Fruit fly (Drosophila melanogaster) whole organism, embryonic: ENCODE results near the gene CG42395.

Source experiments
- CG10147 ChIP-seq: fragments of 200-800 bp; sonication (Bioruptor generic); optimal IDR thresholded peaks from 2 replicates; lab custom pipeline; 2019; ENCODE audit warnings: missing biosample characterization, mild to moderate bottlenecking, missing genetic modification characterization, moderate library complexity
- CG11504 ChIP-seq: fragments of 200-800 bp; sonication (Bioruptor generic); optimal IDR thresholded peaks from 3 replicates; lab custom pipeline; 2019; ENCODE audit warnings: missing biosample characterization, mild to moderate bottlenecking, missing genetic modification characterization, moderate library complexity
- CG11560 ChIP-seq: fragments of 200-800 bp; sonication (Bioruptor generic); IDR thresholded peaks from 3 replicates; pipeline ENCODE4 v1.3.6; 2022; ENCODE audit warnings: missing biosample characterization, missing genetic modification characterization
- CG11695 ChIP-seq: fragments of 200-800 bp; sonication (Bioruptor generic); IDR thresholded peaks from 3 replicates; pipeline ENCODE4 v1.3.6; 2022; ENCODE audit warnings: missing biosample characterization, missing genetic modification characterization
- CG12391 ChIP-seq: fragments of 200-800 bp; sonication (Bioruptor generic); optimal IDR thresholded peaks from 3 replicates; lab custom pipeline; 2018; ENCODE audit warnings: missing biosample characterization, mild to moderate bottlenecking, missing genetic modification characterization, moderate library complexity
- CG15269 ChIP-seq: fragments of 200-800 bp; sonication (Bioruptor generic); optimal IDR thresholded peaks from 2 replicates; lab custom pipeline; 2018; ENCODE audit warnings: missing biosample characterization, mild to moderate bottlenecking, missing genetic modification characterization, moderate library complexity
- CG17385 ChIP-seq: fragments of 200-800 bp; sonication (Bioruptor generic); optimal IDR thresholded peaks from 3 replicates; lab custom pipeline; 2018; ENCODE audit warnings: missing biosample characterization, mild to moderate bottlenecking, missing genetic modification characterization
- CG18764 ChIP-seq: fragments of 200-800 bp; sonication (Bioruptor generic); optimal IDR thresholded peaks from 3 replicates; lab custom pipeline; 2016; ENCODE audit warnings: missing biosample characterization, missing genetic modification characterization
- CG2120 ChIP-seq: fragments of 200-800 bp; sonication (Bioruptor generic); optimal IDR thresholded peaks from 3 replicates; lab custom pipeline; 2016; ENCODE audit warnings: missing biosample characterization, missing genetic modification characterization
- CG2678 ChIP-seq: fragments of 200-800 bp; sonication (Bioruptor generic); optimal IDR thresholded peaks from 3 replicates; lab custom pipeline; 2019; ENCODE audit warnings: missing biosample characterization, mild to moderate bottlenecking, missing genetic modification characterization, moderate library complexity
- CG31365 ChIP-seq: fragments of 200-800 bp; sonication (Bioruptor generic); optimal IDR thresholded peaks from 2 replicates; lab custom pipeline; 2018; ENCODE audit warnings: missing biosample characterization, mild to moderate bottlenecking, missing genetic modification characterization
- CG33557 ChIP-seq: fragments of 200-800 bp; sonication (Bioruptor generic); optimal IDR thresholded peaks from 2 replicates; lab custom pipeline; 2019; ENCODE audit warnings: missing biosample characterization, mild to moderate bottlenecking, missing genetic modification characterization, moderate library complexity
- CG7357 ChIP-seq: fragments of 200-800 bp; sonication (Bioruptor generic); IDR thresholded peaks from 3 replicates; pipeline ENCODE4 v1.3.6; 2022; ENCODE audit warnings: missing biosample characterization, missing genetic modification characterization
- CG7556 ChIP-seq: fragments of 200-800 bp; sonication (Bioruptor generic); optimal IDR thresholded peaks from 2 replicates; lab custom pipeline; 2017; ENCODE audit warnings: missing biosample characterization, mild to moderate bottlenecking, missing genetic modification characterization
- CG7839 ChIP-seq: fragments of 200-800 bp; sonication (Bioruptor generic); optimal IDR thresholded peaks from 3 replicates; lab custom pipeline; 2018; ENCODE audit warnings: missing biosample characterization, mild to moderate bottlenecking, missing genetic modification characterization, moderate library complexity
- CG8290 ChIP-seq, 3 experiments: fragments of 200-800 bp; sonication (Bioruptor generic); optimal IDR thresholded peaks; 2 replicates each; lab custom pipeline; 2016 to 2019; ENCODE audit warnings: missing biosample characterization in 3 of 3, missing genetic modification characterization in 3 of 3, mild to moderate bottlenecking in 2 of 3, moderate library complexity in 1 of 3
- CTCF ChIP-seq: fragments of 200-800 bp; sonication (Bioruptor generic); optimal IDR thresholded peaks from 2 replicates; lab custom pipeline; 2017; ENCODE audit warnings: missing biosample characterization, mild to moderate bottlenecking, missing genetic modification characterization, moderate library complexity
- Drgx ChIP-seq: fragments of 200-800 bp; sonication (Bioruptor generic); IDR thresholded peaks from 2 replicates; pipeline ENCODE4 v1.3.6; 2022; ENCODE audit warnings: missing biosample characterization, missing genetic modification characterization
- Eip74EF ChIP-seq, 2 experiments: fragments of 200-800 bp in 1 of 2; fragments of >200 bp in 1 of 2; sonication (Bioruptor generic) in 1 of 2; optimal IDR thresholded peaks; 2 replicates each; lab custom pipeline; 2017 to 2019; ENCODE audit warnings: missing biosample characterization in 2 of 2, missing genetic modification characterization in 2 of 2, mild to moderate bottlenecking in 1 of 2, moderate library complexity in 1 of 2
- HLH3B ChIP-seq: fragments of 200-800 bp; sonication (Bioruptor generic); IDR thresholded peaks from 2 replicates; pipeline ENCODE4 v1.3.6; 2022; ENCODE audit warnings: missing biosample characterization, missing genetic modification characterization
- HLH54F ChIP-seq: fragments of 200-800 bp; sonication (Bioruptor generic); optimal IDR thresholded peaks from 3 replicates; lab custom pipeline; 2016; ENCODE audit warnings: missing biosample characterization, missing genetic modification characterization
- Hmr ChIP-seq: fragments of 200-800 bp; sonication (Bioruptor generic); optimal IDR thresholded peaks from 3 replicates; lab custom pipeline; 2017; ENCODE audit warnings: mild to moderate bottlenecking, missing biosample characterization, missing genetic modification reagents, missing genetic modification characterization
- Hr51 ChIP-seq, 2 experiments: fragments of 200-800 bp; sonication (Bioruptor generic); optimal IDR thresholded peaks; 2 replicates in 1 of 2; 3 replicates in 1 of 2; lab custom pipeline; 2016 to 2018; ENCODE audit warnings: missing biosample characterization in 2 of 2, missing genetic modification characterization in 2 of 2, mild to moderate bottlenecking in 1 of 2, moderate library complexity in 1 of 2
- Lim3 ChIP-seq: fragments of 200-800 bp; sonication (Bioruptor generic); IDR thresholded peaks from 2 replicates; pipeline ENCODE4 v1.3.6; 2022; ENCODE audit warnings: missing biosample characterization, missing genetic modification characterization
- Meics ChIP-seq: fragments of 200-800 bp; sonication (Bioruptor generic); optimal IDR thresholded peaks from 2 replicates; lab custom pipeline; 2017; ENCODE audit warnings: missing biosample characterization, mild to moderate bottlenecking, missing genetic modification characterization
- Sox102F ChIP-seq: fragments of 200-800 bp; sonication (Bioruptor generic); optimal IDR thresholded peaks from 2 replicates; lab custom pipeline; 2018; ENCODE audit warnings: missing biosample characterization, mild to moderate bottlenecking, missing genetic modification characterization, moderate library complexity
- Trl ChIP-seq, 3 experiments: fragments of >200 bp in 2 of 3; fragments of 200-800 bp in 1 of 3; sonication (Bioruptor generic) in 1 of 3; optimal IDR thresholded peaks; 2 replicates in 1 of 3; 3 replicates in 2 of 3; lab custom pipeline; 2016 to 2017; ENCODE audit warnings: missing biosample characterization in 1 of 3, missing genetic modification characterization in 1 of 3
- ash1 ChIP-seq: fragments of 200-800 bp; sonication (Bioruptor generic); optimal IDR thresholded peaks from 2 replicates; lab custom pipeline; 2018; ENCODE audit warnings: missing biosample characterization, mild to moderate bottlenecking, missing genetic modification characterization
- az2 ChIP-seq: fragments of 200-800 bp; sonication (Bioruptor generic); optimal IDR thresholded peaks from 3 replicates; lab custom pipeline; 2016; ENCODE audit warnings: missing biosample characterization, missing genetic modification characterization
- bab2 ChIP-seq: fragments of 200-800 bp; sonication (Bioruptor generic); optimal IDR thresholded peaks from 2 replicates; lab custom pipeline; 2016; ENCODE audit warnings: missing biosample characterization, missing genetic modification characterization
- caup ChIP-seq: fragments of 200-800 bp; sonication (Bioruptor generic); optimal IDR thresholded peaks from 3 replicates; lab custom pipeline; 2017; ENCODE audit warnings: missing biosample characterization, mild to moderate bottlenecking, missing genetic modification characterization, moderate library complexity; ENCODE audit not compliant: severe bottlenecking
- dmrt99B ChIP-seq: fragments of 200-800 bp; sonication (Bioruptor generic); optimal IDR thresholded peaks from 2 replicates; lab custom pipeline; 2018; ENCODE audit warnings: missing biosample characterization, mild to moderate bottlenecking, missing genetic modification characterization, moderate library complexity
- dpn ChIP-seq, 2 experiments: fragments of 200-800 bp; sonication (Bioruptor generic); optimal IDR thresholded peaks; 3 replicates each; lab custom pipeline; 2016; ENCODE audit warnings: missing biosample characterization in 2 of 2, missing genetic modification characterization in 2 of 2
- jigr1 ChIP-seq: fragments of 200-800 bp; sonication (Bioruptor generic); IDR thresholded peaks from 3 replicates; pipeline ENCODE4 v1.3.6; 2022; ENCODE audit warnings: missing biosample characterization, missing genetic modification characterization
- lab ChIP-seq: fragments of 200-800 bp; sonication (Bioruptor generic); optimal IDR thresholded peaks from 3 replicates; lab custom pipeline; 2017; ENCODE audit warnings: missing biosample characterization, missing genetic modification characterization, mild to moderate bottlenecking, moderate library complexity, missing genetic modification reagents
- nmo ChIP-seq: fragments of 200-800 bp; sonication (Bioruptor generic); optimal IDR thresholded peaks from 2 replicates; lab custom pipeline; 2018; ENCODE audit warnings: missing biosample characterization, mild to moderate bottlenecking, missing genetic modification characterization, moderate library complexity
- pho ChIP-seq: fragments of 200-800 bp; sonication (Bioruptor generic); optimal IDR thresholded peaks from 2 replicates; lab custom pipeline; 2016; ENCODE audit warnings: missing biosample characterization, missing genetic modification characterization
- row ChIP-seq: fragments of 200-800 bp; sonication (Bioruptor generic); IDR thresholded peaks from 3 replicates; pipeline ENCODE4 v1.3.6; 2022; ENCODE audit warnings: missing biosample characterization, missing genetic modification characterization
- run ChIP-seq: fragments of 200-800 bp; sonication (Bioruptor generic); optimal IDR thresholded peaks from 3 replicates; lab custom pipeline; 2018; ENCODE audit warnings: missing biosample characterization, mild to moderate bottlenecking, missing genetic modification characterization
- sens ChIP-seq: fragments of 200-800 bp; sonication (Bioruptor generic); peaks from one replicate; lab custom pipeline; 2016; ENCODE audit warnings: missing biosample characterization, missing genetic modification characterization
- shn ChIP-seq: fragments of 200-800 bp; sonication (Bioruptor generic); optimal IDR thresholded peaks from 3 replicates; lab custom pipeline; 2016; ENCODE audit warnings: missing biosample characterization, missing genetic modification characterization
- stc ChIP-seq: fragments of 200-800 bp; sonication (Bioruptor generic); IDR thresholded peaks from 2 replicates; pipeline ENCODE4 v1.3.6; 2022; ENCODE audit warnings: missing biosample characterization, missing genetic modification characterization
- vnd ChIP-seq: fragments of 200-800 bp; sonication (Bioruptor generic); IDR thresholded peaks from 3 replicates; pipeline ENCODE4 v1.3.6; 2022; ENCODE audit warnings: missing biosample characterization, missing genetic modification characterization; ENCODE audit not compliant: partially characterized antibody
- wek ChIP-seq: fragments of 200-800 bp; sonication (Bioruptor generic); optimal IDR thresholded peaks from 3 replicates; lab custom pipeline; 2018; ENCODE audit warnings: missing biosample characterization, mild to moderate bottlenecking, missing genetic modification characterization, moderate library complexity
- zen2 ChIP-seq: fragments of 200-800 bp; sonication (Bioruptor generic); IDR thresholded peaks from 3 replicates; pipeline ENCODE4 v1.3.6; 2022; ENCODE audit warnings: missing biosample characterization, missing genetic modification characterization; ENCODE audit not compliant: partially characterized antibody
- zfh1 ChIP-seq: fragments of 200-800 bp; sonication (Bioruptor generic); IDR thresholded peaks from 3 replicates; pipeline ENCODE4 v1.3.6; 2022; ENCODE audit warnings: missing biosample characterization, missing genetic modification characterization
- zfh2 ChIP-seq: fragments of 200-800 bp; sonication (Bioruptor generic); optimal IDR thresholded peaks from 2 replicates; lab custom pipeline; 2016; ENCODE audit warnings: missing biosample characterization, missing genetic modification characterization

The CG42395 gene

DNA sequence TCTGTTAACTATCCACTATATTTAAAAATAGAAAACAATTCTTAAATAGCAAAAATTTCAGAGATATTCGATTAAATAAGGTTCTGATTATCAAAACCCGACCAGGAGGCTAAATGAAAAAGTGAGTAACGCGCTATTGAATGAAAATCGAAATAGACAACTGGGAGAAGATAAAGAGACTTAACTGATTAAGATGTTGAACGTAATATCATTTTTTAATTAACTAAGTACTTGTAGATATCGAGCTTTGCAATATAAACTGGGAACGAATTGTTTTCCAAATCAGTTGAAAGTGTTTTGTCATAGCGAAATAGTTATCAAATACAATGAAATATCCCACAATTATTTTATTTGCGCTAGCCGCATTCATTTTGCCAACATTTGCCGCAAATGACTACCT is 42.5 kb downstream of the CG42395 start, which contains the start of gene CG34026:
Gene CG34026 (plus strand): TSS at position 301 of the 400 bp plus-strand sequence.
- TF ChIP-seq CG11560 (tag; lab: Robert Waterston, UW), result no peak
- no peak for TF ChIP-seq CG31365 (tag; lab: Kevin White, UChicago)
- peak; percentile 37 for TF ChIP-seq sens (GFP tag; lab: Kevin White, UChicago)
- TF ChIP-seq dpn (GFP tag; optimal IDR thresholded peaks at IDR 0.05; lab: Kevin White, UChicago), result no peak
- no peak for TF ChIP-seq CG2120 (GFP tag; lab: Kevin White, UChicago)
- no peak for TF ChIP-seq bab2 (GFP tag; lab: Kevin White, UChicago)

DNA sequence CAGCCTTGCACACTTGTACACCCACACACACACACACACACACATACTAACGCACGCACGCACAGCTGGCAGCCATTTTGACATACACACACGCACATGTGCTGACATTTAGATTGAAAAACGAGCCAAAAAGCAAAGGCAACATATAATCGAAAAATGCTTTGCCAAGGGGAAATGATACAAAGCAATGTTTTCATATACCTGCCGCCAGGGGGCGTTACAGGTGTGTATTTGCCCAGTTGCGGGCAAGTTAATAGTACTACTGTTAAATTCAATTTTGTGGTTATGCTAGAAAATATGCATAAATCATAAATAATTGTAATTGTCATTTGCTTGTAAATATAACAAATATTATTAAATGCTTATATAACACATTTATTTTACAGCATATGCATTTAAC is 43.6 kb downstream of the CG42395 start:
- TF ChIP-seq CG15269 (tag; lab: Kevin White, UChicago), result peak; percentile 8
- TF ChIP-seq nmo, result peak; percentile 11
- peak; percentile 47 for TF ChIP-seq Hmr (GFP tag; lab: Kevin White, UChicago)
- TF ChIP-seq CTCF, result peak; percentile 74
- TF ChIP-seq CG10147 (GFP tag; lab: Kevin White, UChicago), result peak; percentile 5
- TF ChIP-seq ash1 (GFP tag; lab: Kevin White, UChicago), result no peak
- TF ChIP-seq CG31365 (tag; lab: Kevin White, UChicago), result no peak
- TF ChIP-seq Meics (GFP tag; lab: Kevin White, UChicago), result peak; percentile 29
- peak; percentile 38 for TF ChIP-seq CG7556
- no peak for TF ChIP-seq CG33557 (GFP tag; lab: Kevin White, UChicago)
- TF ChIP-seq CG11504, result peak; percentile 38
- peak; percentile 2 for TF ChIP-seq CG12391 (tag; lab: Kevin White, UChicago)
- TF ChIP-seq pho (GFP tag; lab: Kevin White, UChicago), result no peak
- TF ChIP-seq Hr51 (GFP tag; optimal IDR thresholded peaks at IDR 0.05; lab: Kevin White, UChicago), result peak in 1 of 2 experiments; percentile 30
- no peak for TF ChIP-seq caup
- peak in 1 of 2 experiments; percentile 5 for TF ChIP-seq Eip74EF (GFP tag; optimal IDR thresholded peaks at IDR 0.05; lab: Kevin White, UChicago)
- no peak for TF ChIP-seq wek
- TF ChIP-seq dmrt99B (tag; lab: Kevin White, UChicago), result peak; percentile 32
- peak; percentile 52 for TF ChIP-seq CG2678 (tag; lab: Kevin White, UChicago)

DNA sequence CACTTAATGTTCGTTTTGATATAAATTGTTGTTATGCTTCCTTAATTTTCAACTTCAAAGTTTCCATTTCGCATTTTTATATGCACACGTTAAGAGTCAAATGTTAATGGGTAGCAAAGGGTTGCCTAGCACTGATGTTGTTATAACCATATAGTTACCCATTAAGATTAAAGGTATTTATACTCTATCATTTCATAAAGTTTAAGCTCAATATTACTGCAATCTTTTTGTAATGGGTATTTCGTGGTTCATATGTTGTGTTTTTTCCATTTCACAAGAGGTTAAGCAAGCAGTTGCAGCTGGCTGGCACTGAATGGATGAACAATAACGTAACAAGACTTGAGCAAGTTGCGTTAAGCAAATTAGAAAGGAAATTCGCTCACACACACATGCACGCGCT is 44.2 kb downstream of the CG42395 start:
- TF ChIP-seq HLH3B (GFP tag; lab: Robert Waterston, UW) (0 out of 2 replicates have a peak, but pooled peaks have one; percentile 22), zfh1 (GFP tag; lab: Robert Waterston, UW) (0 out of 3 replicates have a peak, but pooled peaks have one; percentile 7), stc (no peak), Trl (optimal IDR thresholded peaks at IDR 0.05; lab: Kevin White, UChicago) (no peak), Trl (GFP tag; optimal IDR thresholded peaks at IDR 0.05; lab: Kevin White, UChicago) (no peak), Lim3 (GFP tag; lab: Robert Waterston, UW) (no peak), jigr1 (GFP tag; lab: Robert Waterston, UW) (no peak), zfh2 (no peak), az2 (GFP tag; lab: Kevin White, UChicago) (no peak), CG17385 (no peak), Drgx (GFP tag; lab: Robert Waterston, UW) (no peak), CG7357 (GFP tag; lab: Robert Waterston, UW) (no peak), CG11695 (GFP tag; lab: Robert Waterston, UW) (no peak), row (GFP tag; lab: Robert Waterston, UW) (peak; percentile 45), run (tag; lab: Kevin White, UChicago) (no peak), shn (GFP tag; lab: Kevin White, UChicago) (no peak), CG18764 (GFP tag; lab: Kevin White, UChicago) (no peak), CG7839 (tag; lab: Kevin White, UChicago) (peak; percentile 19), HLH54F (no peak), Sox102F (GFP tag; lab: Kevin White, UChicago) (peak; percentile 38), dmrt99B (tag; lab: Kevin White, UChicago) (peak; percentile 24), vnd (GFP tag; lab: Robert Waterston, UW) (no peak), zen2 (GFP tag; lab: Robert Waterston, UW) (no peak), lab (GFP tag; lab: Kevin White, UChicago) (no peak), CG8290 (GFP tag; optimal IDR thresholded peaks at IDR 0.05; lab: Kevin White, UChicago) (no peak), CG8290 (tag; optimal IDR thresholded peaks at IDR 0.05; lab: Kevin White, UChicago) (peak in 1 of 2 experiments; percentile 45)
